Fruit fly (Drosophila melanogaster) whole organism, prepupa: Measurements from ENCODE around the gene CG32249.

Source experiments
- CG10631 ChIP-seq: fragments of 200-800 bp; sonication (Bioruptor generic); optimal IDR thresholded peaks from 2 replicates; lab custom pipeline; 2016; ENCODE audit warnings: missing biosample characterization, missing genetic modification characterization
- CG11762 ChIP-seq: fragments of 200-800 bp; sonication (Bioruptor generic); optimal IDR thresholded peaks from 3 replicates; lab custom pipeline; 2016; ENCODE audit warnings: missing biosample characterization, missing genetic modification characterization; ENCODE audit not compliant: insufficient read depth
- CG6276 ChIP-seq: fragments of 200-800 bp; sonication (Bioruptor generic); optimal IDR thresholded peaks from 2 replicates; lab custom pipeline; 2017; ENCODE audit warnings: missing biosample characterization, mild to moderate bottlenecking, missing genetic modification characterization
- Eip93F ChIP-seq: fragments of 200-800 bp; sonication (Bioruptor generic); optimal IDR thresholded peaks from 2 replicates; lab custom pipeline; 2016; ENCODE audit warnings: missing biosample characterization, mild to moderate bottlenecking, missing genetic modification characterization
- Ets21C ChIP-seq: fragments of 200-800 bp; sonication (Bioruptor generic); optimal IDR thresholded peaks from 3 replicates; lab custom pipeline; 2016; ENCODE audit warnings: missing biosample characterization, missing genetic modification characterization
- Sox102F ChIP-seq: fragments of 200-800 bp; sonication (Bioruptor generic); optimal IDR thresholded peaks from 2 replicates; lab custom pipeline; 2016; ENCODE audit warnings: missing biosample characterization, mild to moderate bottlenecking, missing genetic modification characterization

dm6 chr3L:4445824-4446223, 24.0 kb upstream of the CG32249 start:
- no peak for TF ChIP-seq CG10631
- no peak for TF ChIP-seq Sox102F (GFP tag; lab: Kevin White, UChicago)
- TF ChIP-seq CG11762 (GFP tag; lab: Kevin White, UChicago): no peak
- no peak for TF ChIP-seq Ets21C (GFP tag; lab: Kevin White, UChicago)
- TF ChIP-seq Eip93F: no peak
- no peak for TF ChIP-seq CG6276
